Fruit fly (Drosophila melanogaster) whole organism, embryonic: ENCODE measurements around the gene crm.

Experiments used
- CG6654 ChIP-seq: fragments of 200-800 bp; sonication (Bioruptor generic); optimal IDR thresholded peaks from 2 replicates; lab custom pipeline; 2017; ENCODE audit warnings: missing biosample characterization, mild to moderate bottlenecking, missing genetic modification characterization
- exex ChIP-seq: fragments of 200-800 bp; sonication (Bioruptor generic); optimal IDR thresholded peaks from 4 replicates; lab custom pipeline; 2018; ENCODE audit warnings: missing biosample characterization, mild to moderate bottlenecking, missing genetic modification characterization, moderate library complexity
- hbn ChIP-seq: fragments of 200-800 bp; sonication (Bioruptor generic); IDR thresholded peaks from 2 replicates; pipeline ENCODE4 v1.3.6; 2022; ENCODE audit warnings: missing biosample characterization, missing genetic modification characterization; ENCODE audit not compliant: partially characterized antibody
- kay ChIP-seq: fragments of 200-800 bp; sonication (Bioruptor generic); optimal IDR thresholded peaks from 2 replicates; lab custom pipeline; 2016; ENCODE audit warnings: missing biosample characterization, missing genetic modification characterization
- lab ChIP-seq: fragments of 200-800 bp; sonication (Bioruptor generic); optimal IDR thresholded peaks from 3 replicates; lab custom pipeline; 2017; ENCODE audit warnings: missing biosample characterization, missing genetic modification characterization, mild to moderate bottlenecking, moderate library complexity, missing genetic modification reagents
- pfk ChIP-seq: fragments of 200-800 bp; sonication (Bioruptor generic); optimal IDR thresholded peaks from 2 replicates; lab custom pipeline; 2018; ENCODE audit warnings: missing biosample characterization, mild to moderate bottlenecking, missing genetic modification characterization, moderate library complexity

dm6 chrX:2742067-2742466 is 3.5 kb upstream of the crm start:
- TF ChIP-seq CG6654 (no peak), kay (no peak), lab (GFP tag; lab: Kevin White, UChicago) (no peak), pfk (GFP tag; lab: Kevin White, UChicago) (no peak), hbn (no peak), exex (peak; percentile 47)
